Worm (Caenorhabditis elegans) whole organism, L3 larva: Measurements from ENCODE around the gene R08A2.1.

ENCODE experiments used
- ZK546.5 ChIP-seq: sonication (generic microtip); optimal IDR thresholded peaks from 2 replicates; lab custom pipeline; 2017; ENCODE audit warnings: missing biosample characterization, missing genetic modification characterization
- aly-2 ChIP-seq: fragments of 150-350 bp; optimal IDR thresholded peaks from 2 replicates; lab custom pipeline; 2014; ENCODE audit warnings: missing biosample characterization, missing genetic modification characterization
- ama-1 ChIP-seq: fragments of 150-350 bp; optimal IDR thresholded peaks from 2 replicates; lab custom pipeline; 2018
- ceh-16 ChIP-seq: sonication (generic microtip); optimal IDR thresholded peaks from 2 replicates; lab custom pipeline; 2017; ENCODE audit warnings: missing biosample characterization, missing genetic modification characterization
- ceh-28 ChIP-seq: fragments of 150-350 bp; optimal IDR thresholded peaks from 2 replicates; lab custom pipeline; 2014; ENCODE audit warnings: missing biosample characterization, missing genetic modification reagents, missing genetic modification characterization
- daf-12 ChIP-seq: fragments of 150-350 bp; optimal IDR thresholded peaks from 2 replicates; lab custom pipeline; 2014; ENCODE audit warnings: missing biosample characterization, missing genetic modification reagents, missing genetic modification characterization
- egl-27 ChIP-seq: sonication (generic microtip); optimal IDR thresholded peaks from 4 replicates; lab custom pipeline; 2017; ENCODE audit warnings: missing biosample characterization, missing genetic modification reagents, missing genetic modification characterization
- egl-5 ChIP-seq: fragments of 150-350 bp; optimal IDR thresholded peaks from 2 replicates; lab custom pipeline; 2017; ENCODE audit warnings: missing biosample characterization, missing genetic modification reagents, missing genetic modification characterization, inconsistent platforms
- elt-1 ChIP-seq: fragments of 150-350 bp; optimal IDR thresholded peaks from 2 replicates; lab custom pipeline; 2014; ENCODE audit warnings: missing biosample characterization, missing genetic modification characterization
- elt-2 ChIP-seq: sonication (generic microtip); optimal IDR thresholded peaks from 2 replicates; lab custom pipeline; 2016; ENCODE audit warnings: missing genetic modification reagents, mild to moderate bottlenecking, missing genetic modification characterization, missing compliant biosample characterization
- eor-1 ChIP-seq, 2 experiments: fragments of 150-350 bp; optimal IDR thresholded peaks; 2 replicates each; lab custom pipeline; 2014 to 2018; ENCODE audit warnings: missing biosample characterization in 2 of 2, missing genetic modification characterization in 2 of 2
- fkh-10 ChIP-seq: sonication (generic microtip); optimal IDR thresholded peaks from 2 replicates; lab custom pipeline; 2017; ENCODE audit warnings: missing biosample characterization, missing genetic modification reagents, missing genetic modification characterization
- fos-1 ChIP-seq: fragments of 150-350 bp; optimal IDR thresholded peaks from 2 replicates; lab custom pipeline; 2014; ENCODE audit warnings: missing biosample characterization, missing genetic modification characterization
- hmg-11 ChIP-seq: sonication (generic microtip); optimal IDR thresholded peaks from 2 replicates; lab custom pipeline; 2016; ENCODE audit warnings: missing genetic modification characterization, missing compliant biosample characterization
- jun-1 ChIP-seq: fragments of 150-350 bp; optimal IDR thresholded peaks from 2 replicates; lab custom pipeline; 2014; ENCODE audit warnings: missing biosample characterization, missing genetic modification reagents, missing genetic modification characterization
- lin-39 ChIP-seq: fragments of 150-350 bp; optimal IDR thresholded peaks from 2 replicates; lab custom pipeline; 2018; ENCODE audit warnings: missing biosample characterization, missing genetic modification reagents, missing genetic modification characterization
- lsy-12 ChIP-seq: sonication (generic microtip); optimal IDR thresholded peaks from 2 replicates; lab custom pipeline; 2016; ENCODE audit warnings: mild to moderate bottlenecking, missing genetic modification characterization, missing compliant biosample characterization
- mdl-1 ChIP-seq: fragments of 150-350 bp; optimal IDR thresholded peaks from 2 replicates; lab custom pipeline; 2014; ENCODE audit warnings: missing biosample characterization, missing genetic modification characterization
- mml-1 ChIP-seq: fragments of 150-350 bp; sonication (generic microtip); optimal IDR thresholded peaks from 3 replicates; lab custom pipeline; 2014; ENCODE audit warnings: missing biosample characterization, missing genetic modification characterization
- nfya-1 ChIP-seq: sonication (generic microtip); optimal IDR thresholded peaks from 2 replicates; lab custom pipeline; 2017; ENCODE audit warnings: missing genetic modification characterization, mild to moderate bottlenecking, missing compliant biosample characterization, antibody characterized with exemption, moderate library complexity; ENCODE audit not compliant: insufficient read depth
- nhr-11 ChIP-seq: fragments of 150-350 bp; optimal IDR thresholded peaks from 2 replicates; lab custom pipeline; 2014; ENCODE audit warnings: missing biosample characterization, missing genetic modification characterization
- nhr-12 ChIP-seq: fragments of 150-350 bp; optimal IDR thresholded peaks from 2 replicates; lab custom pipeline; 2014; ENCODE audit warnings: missing biosample characterization, missing genetic modification characterization
- nhr-23 ChIP-seq: fragments of 150-350 bp; optimal IDR thresholded peaks from 2 replicates; lab custom pipeline; 2014; ENCODE audit warnings: missing biosample characterization, missing genetic modification reagents, missing genetic modification characterization
- nhr-237 ChIP-seq: fragments of 150-350 bp; optimal IDR thresholded peaks from 2 replicates; lab custom pipeline; 2014; ENCODE audit warnings: missing biosample characterization, missing genetic modification characterization
- nhr-25 ChIP-seq: sonication (generic microtip); optimal IDR thresholded peaks from 2 replicates; lab custom pipeline; 2017; ENCODE audit warnings: missing biosample characterization, missing genetic modification characterization
- nhr-28 ChIP-seq: fragments of 150-350 bp; optimal IDR thresholded peaks from 2 replicates; lab custom pipeline; 2014; ENCODE audit warnings: missing biosample characterization, missing genetic modification characterization
- nhr-43 ChIP-seq: sonication (generic microtip); optimal IDR thresholded peaks from 2 replicates; lab custom pipeline; 2016; ENCODE audit warnings: mild to moderate bottlenecking, missing genetic modification characterization, missing compliant biosample characterization; ENCODE audit not compliant: poor library complexity, severe bottlenecking
- nhr-76 ChIP-seq: fragments of 150-350 bp; sonication (generic microtip); optimal IDR thresholded peaks from 5 replicates; lab custom pipeline; 2014; ENCODE audit warnings: missing biosample characterization, missing genetic modification characterization
- pha-4 ChIP-seq: fragments of 150-350 bp; optimal IDR thresholded peaks from 2 replicates; lab custom pipeline; 2014; ENCODE audit warnings: missing biosample characterization, missing genetic modification reagents, missing genetic modification characterization
- skn-1 ChIP-seq: fragments of 150-350 bp; optimal IDR thresholded peaks from 2 replicates; lab custom pipeline; 2014; ENCODE audit warnings: missing biosample characterization, missing genetic modification characterization
- snpc-4 ChIP-seq: fragments of 150-350 bp; optimal IDR thresholded peaks from 2 replicates; lab custom pipeline; 2014; ENCODE audit warnings: missing biosample characterization, missing genetic modification characterization
- tbx-2 ChIP-seq: sonication (generic microtip); optimal IDR thresholded peaks from 2 replicates; lab custom pipeline; 2016; ENCODE audit warnings: mild to moderate bottlenecking, missing genetic modification characterization, missing compliant biosample characterization
- unc-39 ChIP-seq: sonication (generic microtip); optimal IDR thresholded peaks from 4 replicates; lab custom pipeline; 2017; ENCODE audit warnings: missing biosample characterization, missing genetic modification characterization
- unc-62 ChIP-seq: fragments of 150-350 bp; sonication (generic microtip); optimal IDR thresholded peaks from 4 replicates; lab custom pipeline; 2014; ENCODE audit warnings: missing biosample characterization, missing genetic modification reagents, missing genetic modification characterization
- zag-1 ChIP-seq: fragments of 150-350 bp; optimal IDR thresholded peaks from 2 replicates; lab custom pipeline; 2014; ENCODE audit warnings: missing biosample characterization, missing genetic modification characterization
- ztf-11 ChIP-seq: fragments of 150-350 bp; optimal IDR thresholded peaks from 2 replicates; lab custom pipeline; 2014; ENCODE audit warnings: missing biosample characterization, missing genetic modification characterization
- ztf-4 ChIP-seq: fragments of 150-350 bp; optimal IDR thresholded peaks from 2 replicates; lab custom pipeline; 2014; ENCODE audit warnings: missing biosample characterization, missing genetic modification characterization

The R08A2.1 gene

DNA sequence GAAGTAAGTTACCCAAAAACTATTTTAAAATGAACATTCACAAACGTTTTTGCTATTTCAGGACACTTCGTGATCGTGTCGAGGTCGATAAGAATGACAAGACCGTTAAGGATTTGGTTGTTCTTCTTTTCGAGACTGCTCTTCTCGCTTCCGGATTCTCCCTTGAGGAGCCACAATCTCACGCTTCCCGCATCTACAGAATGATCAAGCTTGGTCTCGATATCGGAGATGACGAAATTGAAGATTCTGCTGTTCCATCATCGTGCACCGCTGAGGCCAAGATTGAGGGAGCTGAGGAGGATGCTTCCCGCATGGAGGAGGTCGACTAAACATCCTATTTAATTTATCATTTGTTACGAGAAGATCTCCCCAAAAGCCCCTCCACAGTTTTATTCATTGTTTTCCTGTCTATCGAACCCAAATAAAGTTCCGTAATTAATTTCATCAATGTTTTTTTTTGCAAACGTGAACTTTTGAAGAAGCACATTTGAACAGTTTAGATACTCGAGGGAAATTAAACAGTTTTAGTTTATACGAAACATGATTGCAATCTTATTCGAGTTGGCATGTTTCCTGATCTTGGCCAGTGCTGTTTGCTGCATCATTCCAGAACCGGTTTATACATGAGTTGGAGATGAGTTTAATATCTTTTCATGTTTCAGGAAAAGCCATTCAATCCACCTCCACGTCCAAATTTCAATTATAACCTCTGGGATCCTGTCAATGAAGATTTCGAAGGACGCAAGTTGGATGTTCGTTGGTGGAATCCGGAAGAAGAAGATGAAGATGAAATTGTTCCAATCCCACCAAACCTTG is 31.1 kb downstream of the R08A2.1 start, which contains the start of gene C47E8.11:
Gene C47E8.11, plus strand, starts transcription at position 520 of the 816 bp plus-strand sequence.
- peak; percentile 59 for TF ChIP-seq nhr-43
- TF ChIP-seq ztf-4 = peak; percentile 71
- TF ChIP-seq nhr-23 (tag; lab: Kevin White, UChicago) = peak; percentile 64
- peak; percentile 37 for TF ChIP-seq lsy-12 (tag; lab: Kevin White, UChicago)
- TF ChIP-seq ceh-28 (tag; lab: Kevin White, UChicago) = no peak
- TF ChIP-seq nhr-25 (tag; lab: Kevin White, UChicago) = peak; percentile 89
- peak; percentile 29 for TF ChIP-seq fos-1
- TF ChIP-seq lin-39 (tag; lab: Kevin White, UChicago) = peak; percentile 45
- TF ChIP-seq ZK546.5 (tag; lab: Kevin White, UChicago) = no peak
- TF ChIP-seq hmg-11 = peak; percentile 22
- TF ChIP-seq nfya-1 (tag; lab: Kevin White, UChicago) = peak; percentile 60
- TF ChIP-seq pha-4 (tag; lab: Kevin White, UChicago) = peak; percentile 79
- TF ChIP-seq daf-12 (tag; lab: Kevin White, UChicago) = no peak
- TF ChIP-seq tbx-2 (tag; lab: Kevin White, UChicago) = peak; percentile 81
- TF ChIP-seq egl-5 (tag; lab: Kevin White, UChicago) = peak; percentile 26
- peak; percentile 99 for TF ChIP-seq ama-1
- peak; percentile 42 for TF ChIP-seq elt-2 (tag; lab: Kevin White, UChicago)
- no peak for TF ChIP-seq mdl-1 (tag; lab: Kevin White, UChicago)
- TF ChIP-seq snpc-4 (tag; lab: Kevin White, UChicago) = peak; percentile 52
- no peak for TF ChIP-seq mml-1
- TF ChIP-seq skn-1 (tag; lab: Kevin White, UChicago) = no peak
- no peak for TF ChIP-seq ztf-11 (tag; lab: Kevin White, UChicago)
- TF ChIP-seq, all 47 proteins: peak for 15

DNA sequence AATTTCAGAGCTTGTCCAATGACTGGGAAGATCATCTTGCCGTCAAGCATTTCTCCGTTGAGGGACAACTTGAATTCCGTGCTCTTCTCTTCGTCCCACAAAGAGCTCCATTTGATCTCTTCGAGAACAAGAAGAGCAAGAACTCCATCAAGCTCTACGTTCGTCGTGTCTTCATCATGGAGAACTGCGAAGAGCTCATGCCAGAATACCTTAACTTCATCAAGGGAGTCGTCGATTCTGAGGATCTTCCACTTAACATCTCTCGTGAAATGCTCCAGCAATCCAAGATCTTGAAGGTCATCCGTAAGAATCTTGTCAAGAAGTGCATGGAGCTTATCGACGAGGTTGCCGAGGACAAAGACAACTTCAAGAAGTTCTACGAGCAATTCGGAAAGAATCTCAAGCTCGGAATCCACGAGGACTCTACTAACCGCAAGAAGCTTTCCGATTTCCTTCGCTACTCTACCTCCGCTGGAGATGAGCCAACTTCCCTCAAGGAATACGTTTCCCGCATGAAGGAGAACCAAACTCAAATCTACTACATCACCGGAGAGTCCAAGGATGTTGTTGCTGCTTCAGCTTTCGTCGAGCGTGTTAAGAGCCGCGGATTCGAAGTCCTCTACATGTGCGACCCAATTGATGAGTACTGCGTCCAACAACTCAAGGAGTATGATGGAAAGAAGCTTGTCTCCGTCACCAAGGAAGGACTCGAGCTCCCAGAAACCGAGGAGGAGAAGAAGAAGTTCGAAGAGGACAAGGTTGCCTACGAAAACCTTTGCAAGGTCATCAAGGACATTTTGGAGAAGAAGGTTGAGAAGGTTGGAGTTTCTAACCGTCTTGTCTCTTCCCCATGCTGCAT is 32.1 kb downstream of the R08A2.1 start:
- TF ChIP-seq mdl-1 (tag; lab: Kevin White, UChicago) (no peak), pha-4 (tag; lab: Kevin White, UChicago) (peak; percentile 16), daf-12 (tag; lab: Kevin White, UChicago) (no peak), nfya-1 (tag; lab: Kevin White, UChicago) (peak; percentile 25), ztf-4 (peak; percentile 5), jun-1 (tag; lab: Kevin White, UChicago) (no peak), ama-1 (peak; percentile 91)

DNA sequence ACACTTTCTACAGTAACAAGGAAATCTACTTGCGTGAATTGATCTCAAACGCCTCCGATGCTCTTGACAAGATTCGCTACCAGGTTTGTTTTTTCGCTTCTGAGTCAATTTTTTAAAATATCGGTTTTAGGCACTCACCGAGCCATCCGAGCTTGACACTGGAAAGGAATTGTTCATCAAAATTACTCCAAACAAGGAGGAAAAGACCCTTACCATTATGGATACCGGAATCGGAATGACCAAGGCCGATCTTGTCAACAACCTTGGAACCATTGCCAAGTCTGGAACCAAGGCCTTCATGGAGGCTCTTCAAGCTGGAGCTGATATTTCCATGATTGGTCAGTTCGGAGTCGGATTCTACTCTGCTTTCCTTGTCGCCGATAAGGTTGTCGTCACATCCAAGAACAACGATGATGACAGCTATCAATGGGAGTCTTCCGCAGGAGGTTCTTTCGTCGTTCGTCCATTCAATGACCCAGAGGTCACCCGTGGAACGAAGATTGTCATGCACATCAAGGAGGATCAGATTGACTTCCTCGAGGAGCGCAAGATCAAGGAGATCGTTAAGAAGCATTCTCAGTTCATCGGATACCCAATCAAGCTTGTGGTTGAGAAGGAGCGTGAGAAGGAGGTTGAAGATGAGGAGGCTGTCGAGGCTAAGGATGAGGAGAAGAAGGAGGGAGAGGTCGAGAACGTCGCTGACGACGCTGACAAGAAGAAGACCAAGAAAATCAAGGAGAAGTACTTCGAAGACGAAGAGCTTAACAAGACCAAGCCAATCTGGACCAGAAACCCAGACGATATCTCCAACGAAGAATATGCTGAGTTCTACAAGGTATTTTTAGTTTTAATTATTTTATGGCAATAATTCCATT is 32.9 kb downstream of the R08A2.1 start:
- TF ChIP-seq snpc-4 (tag; lab: Kevin White, UChicago) = peak; percentile 3
- peak; percentile 11 for TF ChIP-seq nhr-25 (tag; lab: Kevin White, UChicago)
- peak; percentile 93 for TF ChIP-seq ama-1
- TF ChIP-seq unc-62 = no peak
- no peak for TF ChIP-seq nhr-28 (tag; lab: Kevin White, UChicago)
- no peak for TF ChIP-seq zag-1

ce11 chrV:14685435-14686058 is 33.8 kb downstream of the R08A2.1 start, which contains the start of gene C47E8.4:
Gene C47E8.4, minus strand, starts transcription at chrV:14685485.
- TF ChIP-seq fos-1 (peak; percentile 67), nhr-76 (tag; lab: Kevin White, UChicago) (peak; percentile 66), skn-1 (tag; lab: Kevin White, UChicago) (peak; percentile 84), egl-5 (tag; lab: Kevin White, UChicago) (peak; percentile 94), eor-1 (tag; optimal IDR thresholded peaks at IDR 0.05; lab: Kevin White, UChicago) (peak in 1 of 2 experiments; percentile 82), nhr-43 (peak; percentile 98), nhr-28 (tag; lab: Kevin White, UChicago) (peak; percentile 61), unc-62 (peak; percentile 87), pha-4 (tag; lab: Kevin White, UChicago) (peak; percentile 98), ztf-11 (tag; lab: Kevin White, UChicago) (no peak), egl-27 (peak; percentile 84), elt-1 (tag; lab: Kevin White, UChicago) (peak; percentile 80), mdl-1 (tag; lab: Kevin White, UChicago) (no peak), jun-1 (tag; lab: Kevin White, UChicago) (peak; percentile 98), ZK546.5 (tag; lab: Kevin White, UChicago) (peak; percentile 39), elt-2 (tag; lab: Kevin White, UChicago) (peak; percentile 79), ceh-16 (tag; lab: Kevin White, UChicago) (no peak), fkh-10 (peak; percentile 98), aly-2 (tag; lab: Kevin White, UChicago) (no peak), nhr-237 (tag; lab: Kevin White, UChicago) (peak; percentile 30), daf-12 (tag; lab: Kevin White, UChicago) (peak; percentile 57), ama-1 (peak; percentile 91), nhr-12 (no peak), hmg-11 (peak; percentile 83), nhr-11 (tag; lab: Kevin White, UChicago) (peak; percentile 93), unc-39 (tag; lab: Kevin White, UChicago) (no peak)
